Fruit fly (Drosophila melanogaster) whole organism, wandering third instar larva: ENCODE data around the gene CG3436.
A peak's percentile ranks its signal among the peaks of the same experiment; 100 is the strongest.

Experiments used
- Abd-B ChIP-seq: fragments of >200 bp; optimal IDR thresholded peaks from 2 replicates; lab custom pipeline; 2017; ENCODE audit warnings: missing biosample characterization, missing genetic modification characterization
- CG32264 ChIP-seq: fragments of 200-800 bp; sonication (Bioruptor generic); optimal IDR thresholded peaks from 2 replicates; lab custom pipeline; 2016; ENCODE audit warnings: missing biosample characterization, missing genetic modification characterization
- Dif ChIP-seq: fragments of 200-275, 200-300 bp; sonication (Bioruptor generic); optimal IDR thresholded peaks from 2 replicates; lab custom pipeline; 2018; ENCODE audit warnings: missing biosample characterization, missing genetic modification characterization; ENCODE audit not compliant: partially characterized antibody
- HLH106 ChIP-seq: fragments of 200-800 bp; optimal IDR thresholded peaks from 3 replicates; lab custom pipeline; 2019; ENCODE audit warnings: missing biosample characterization, mild to moderate bottlenecking, missing genetic modification characterization, moderate library complexity
- Hnf4 ChIP-seq: fragments of 200-800 bp; sonication (Bioruptor generic); optimal IDR thresholded peaks from 2 replicates; lab custom pipeline; 2016; ENCODE audit warnings: missing biosample characterization, mild to moderate bottlenecking, missing genetic modification characterization
- Hr78 ChIP-seq: fragments of >200 bp; optimal IDR thresholded peaks from 2 replicates; lab custom pipeline; 2017; ENCODE audit warnings: missing biosample characterization, missing genetic modification characterization
- Hr83 ChIP-seq: fragments of 200-300 bp; sonication (Bioruptor generic); optimal IDR thresholded peaks from 2 replicates; lab custom pipeline; 2016; ENCODE audit warnings: missing biosample characterization, mild to moderate bottlenecking, missing genetic modification characterization, moderate library complexity; ENCODE audit not compliant: poor library complexity, severe bottlenecking
- Jra ChIP-seq: sonication (Bioruptor generic); optimal IDR thresholded peaks from 2 replicates; lab custom pipeline; 2016; ENCODE audit warnings: missing biosample characterization, missing genetic modification characterization
- Mio ChIP-seq: sonication (Bioruptor generic); optimal IDR thresholded peaks from 2 replicates; lab custom pipeline; 2016; ENCODE audit warnings: missing biosample characterization, missing genetic modification characterization
- Myc ChIP-seq: fragments of >200 bp; optimal IDR thresholded peaks from 2 replicates; lab custom pipeline; 2017
- OdsH ChIP-seq: fragments of 200-800 bp; sonication (Bioruptor generic); optimal IDR thresholded peaks from 2 replicates; lab custom pipeline; 2016; ENCODE audit warnings: missing biosample characterization, mild to moderate bottlenecking, missing genetic modification characterization
- Rel ChIP-seq, 2 experiments: fragments of 200-800 bp; sonication (Bioruptor generic) in 1 of 2; optimal IDR thresholded peaks; 2 replicates in 1 of 2; 3 replicates in 1 of 2; lab custom pipeline; 2016 to 2019; ENCODE audit warnings: mild to moderate bottlenecking in 2 of 2, missing biosample characterization in 2 of 2, missing genetic modification characterization in 2 of 2, moderate library complexity in 1 of 2
- Sp1 ChIP-seq: fragments of 200-800 bp; sonication (Bioruptor generic); optimal IDR thresholded peaks from 3 replicates; lab custom pipeline; 2019; ENCODE audit warnings: missing biosample characterization, mild to moderate bottlenecking, missing genetic modification characterization, moderate library complexity
- Vsx2 ChIP-seq: fragments of 200-300, 225-300 bp; sonication (Bioruptor generic); optimal IDR thresholded peaks from 2 replicates; lab custom pipeline; 2018; ENCODE audit warnings: missing biosample characterization, missing genetic modification characterization; ENCODE audit not compliant: partially characterized antibody
- br ChIP-seq: fragments of 200-800 bp; sonication (Bioruptor generic); optimal IDR thresholded peaks from 2 replicates; lab custom pipeline; 2016; ENCODE audit warnings: missing biosample characterization, missing genetic modification characterization
- brk ChIP-seq: fragments of 200-800 bp; sonication (Bioruptor generic); optimal IDR thresholded peaks from 2 replicates; lab custom pipeline; 2016; ENCODE audit warnings: missing biosample characterization, mild to moderate bottlenecking, missing genetic modification characterization
- dl ChIP-seq, 2 experiments: fragments of 175-275, 200-275 bp in 1 of 2; fragments of 200-275 bp in 1 of 2; sonication (Bioruptor generic); optimal IDR thresholded peaks; lab custom pipeline; 2018; ENCODE audit warnings: mild to moderate bottlenecking in 2 of 2, missing biosample characterization in 2 of 2, missing genetic modification characterization in 2 of 2, moderate library complexity in 2 of 2; ENCODE audit not compliant: partially characterized antibody in 2 of 2, insufficient read depth in 1 of 2
- dmrt93B ChIP-seq: fragments of 200-800 bp; sonication (Bioruptor generic); optimal IDR thresholded peaks from 2 replicates; lab custom pipeline; 2018; ENCODE audit warnings: missing biosample characterization, mild to moderate bottlenecking, missing genetic modification characterization
- dsf ChIP-seq: sonication (Bioruptor generic); optimal IDR thresholded peaks from 2 replicates; lab custom pipeline; 2016; ENCODE audit warnings: missing biosample characterization, missing genetic modification characterization, borderline replicate concordance
- ey ChIP-seq: fragments of 200-800 bp; sonication (Bioruptor generic); optimal IDR thresholded peaks from 2 replicates; lab custom pipeline; 2016; ENCODE audit warnings: missing biosample characterization, missing genetic modification characterization
- foxo ChIP-seq, 2 experiments: fragments of 200-800 bp; sonication (Bioruptor generic); optimal IDR thresholded peaks; 2 replicates in 1 of 2; 3 replicates in 1 of 2; lab custom pipeline; 2016 to 2017; ENCODE audit warnings: missing biosample characterization in 2 of 2, missing genetic modification characterization in 2 of 2
- fru ChIP-seq: fragments of 200-800 bp; sonication (Bioruptor generic); optimal IDR thresholded peaks from 3 replicates; lab custom pipeline; 2016; ENCODE audit warnings: missing biosample characterization, mild to moderate bottlenecking, missing genetic modification characterization
- h ChIP-seq: fragments of 200-800 bp; sonication (Bioruptor generic); optimal IDR thresholded peaks from 3 replicates; lab custom pipeline; 2016; ENCODE audit warnings: missing biosample characterization, mild to moderate bottlenecking, missing genetic modification characterization
- jim ChIP-seq: fragments of 175-275, 200-325 bp; sonication (Bioruptor generic); optimal IDR thresholded peaks from 2 replicates; lab custom pipeline; 2016; ENCODE audit warnings: missing biosample characterization, mild to moderate bottlenecking, missing genetic modification characterization
- psq ChIP-seq: fragments of 200-800 bp; sonication (Bioruptor generic); optimal IDR thresholded peaks from 3 replicates; lab custom pipeline; 2017; ENCODE audit warnings: missing biosample characterization, mild to moderate bottlenecking, missing genetic modification characterization, moderate library complexity
- rgr ChIP-seq: fragments of 200-800 bp; sonication (Bioruptor generic); optimal IDR thresholded peaks from 3 replicates; lab custom pipeline; 2016; ENCODE audit warnings: missing biosample characterization, mild to moderate bottlenecking, missing genetic modification characterization
- sage ChIP-seq: fragments of 200-800 bp; sonication (Bioruptor generic); optimal IDR thresholded peaks from 2 replicates; lab custom pipeline; 2016; ENCODE audit warnings: missing biosample characterization, mild to moderate bottlenecking, missing genetic modification characterization
- tai ChIP-seq: sonication (Bioruptor generic); optimal IDR thresholded peaks from 2 replicates; lab custom pipeline; 2016; ENCODE audit warnings: missing biosample characterization, missing genetic modification characterization
- usp ChIP-seq: fragments of >200 bp; optimal IDR thresholded peaks from 2 replicates; lab custom pipeline; 2017; ENCODE audit warnings: missing biosample characterization, missing genetic modification characterization
- woc ChIP-seq: sonication (Bioruptor generic); optimal IDR thresholded peaks from 2 replicates; lab custom pipeline; 2016; ENCODE audit warnings: missing biosample characterization, mild to moderate bottlenecking, missing genetic modification characterization

Gene CG3436

dm6 chr2L:121456-121831 is 34.4 kb upstream of the CG3436 start, which contains the start of gene CG4822:
Gene CG4822, minus strand, starts transcription at chr2L:121754.
- TF ChIP-seq Vsx2 (GFP tag; lab: Kevin White, UChicago) (no peak), jim (GFP tag; lab: Kevin White, UChicago) (no peak), sage (no peak)

dm6 chr2L:122167-123006 is 33.4 kb upstream of the CG3436 start:
- TF ChIP-seq tai (peak; percentile 26), Hnf4 (GFP tag; lab: Kevin White, UChicago) (no peak)

dm6 chr2L:123007-123327 is 32.9 kb upstream of the CG3436 start:
- TF ChIP-seq psq (GFP tag; lab: Kevin White, UChicago) (no peak), Jra (GFP tag; lab: Kevin White, UChicago) (no peak), rgr (no peak), Hr78 (GFP tag; lab: Kevin White, UChicago) (no peak), h (GFP tag; lab: Kevin White, UChicago) (no peak), jim (GFP tag; lab: Kevin White, UChicago) (no peak), Hr83 (no peak), brk (GFP tag; lab: Kevin White, UChicago) (no peak), foxo (GFP tag; optimal IDR thresholded peaks at IDR 0.05; lab: Kevin White, UChicago) (no peak), Abd-B (GFP tag; lab: Kevin White, UChicago) (no peak), Dif (GFP tag; lab: Kevin White, UChicago) (no peak), Sp1 (no peak), dmrt93B (no peak), woc (GFP tag; lab: Kevin White, UChicago) (no peak), sage (no peak)
- TF ChIP-seq, all 38 proteins: peak for 0

DNA sequence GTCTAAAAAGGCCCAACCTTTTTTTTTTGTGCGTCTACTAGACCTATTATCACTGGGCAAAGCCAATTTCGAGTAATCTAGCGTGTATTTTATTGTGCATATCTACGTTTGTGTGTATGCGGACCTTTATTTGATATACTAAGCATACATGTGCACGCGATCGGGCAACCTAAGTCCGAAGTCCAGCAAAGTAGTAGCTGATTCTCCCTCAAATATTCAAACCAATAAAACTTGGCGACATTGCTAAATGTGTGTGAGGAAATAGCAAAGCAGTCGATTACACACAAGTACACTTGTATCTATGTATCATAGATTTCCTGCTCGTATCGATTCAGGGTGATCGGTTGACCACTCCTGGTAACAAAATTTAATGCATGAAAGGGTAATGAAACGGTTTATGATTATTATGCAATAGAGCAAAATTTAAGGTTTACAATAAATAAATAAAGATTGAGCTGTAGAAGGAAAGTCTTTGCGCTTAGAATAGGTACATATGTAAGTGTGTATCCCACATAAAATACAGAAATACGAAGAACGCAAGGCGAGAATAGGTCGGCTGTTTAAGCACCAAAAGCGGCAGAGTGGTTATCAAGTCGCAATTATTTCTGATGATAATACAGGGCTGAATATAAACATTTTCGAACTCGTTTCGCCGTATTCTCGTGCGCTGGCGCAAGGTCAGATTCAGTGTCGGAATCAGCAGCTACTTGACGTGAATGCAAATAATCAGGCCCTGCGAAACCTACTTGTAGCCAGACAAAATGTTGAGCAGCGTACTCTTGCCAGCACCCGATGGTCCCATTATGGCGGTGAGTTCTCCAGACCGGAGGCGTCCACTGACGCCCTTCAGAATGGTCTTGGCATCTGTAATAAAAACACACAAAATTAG is 30.2 kb upstream of the CG3436 start:
- TF ChIP-seq Hnf4 (GFP tag; lab: Kevin White, UChicago) (peak; percentile 32), CG32264 (no peak)

DNA sequence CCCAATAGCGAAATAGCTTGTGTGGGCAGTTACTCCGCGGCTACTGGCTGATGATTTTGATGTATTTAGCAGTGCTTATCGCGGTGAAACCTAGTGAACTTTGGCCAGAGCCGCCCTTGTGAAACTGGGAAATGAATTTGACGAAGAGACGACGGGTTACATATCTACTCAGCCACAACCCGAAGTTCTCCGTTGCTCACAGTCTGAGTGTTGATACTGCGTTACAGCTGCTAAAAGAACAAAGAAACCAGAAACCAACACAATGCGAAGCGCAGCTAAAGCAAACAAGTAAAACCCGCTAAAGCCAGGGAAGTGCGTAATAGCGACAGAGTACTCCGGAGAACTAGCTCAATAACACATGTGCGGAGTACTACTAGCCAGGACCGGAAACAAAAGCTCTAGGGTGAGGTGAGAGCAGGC is 27.5 kb upstream of the CG3436 start:
- TF ChIP-seq tai, result no peak
- TF ChIP-seq rgr, result peak; percentile 5
- peak; percentile 13 for TF ChIP-seq br (GFP tag; lab: Kevin White, UChicago)
- TF ChIP-seq OdsH, result peak; percentile 17
- peak; percentile 16 for TF ChIP-seq h (GFP tag; lab: Kevin White, UChicago)
- peak; percentile 67 for TF ChIP-seq Hr83

DNA sequence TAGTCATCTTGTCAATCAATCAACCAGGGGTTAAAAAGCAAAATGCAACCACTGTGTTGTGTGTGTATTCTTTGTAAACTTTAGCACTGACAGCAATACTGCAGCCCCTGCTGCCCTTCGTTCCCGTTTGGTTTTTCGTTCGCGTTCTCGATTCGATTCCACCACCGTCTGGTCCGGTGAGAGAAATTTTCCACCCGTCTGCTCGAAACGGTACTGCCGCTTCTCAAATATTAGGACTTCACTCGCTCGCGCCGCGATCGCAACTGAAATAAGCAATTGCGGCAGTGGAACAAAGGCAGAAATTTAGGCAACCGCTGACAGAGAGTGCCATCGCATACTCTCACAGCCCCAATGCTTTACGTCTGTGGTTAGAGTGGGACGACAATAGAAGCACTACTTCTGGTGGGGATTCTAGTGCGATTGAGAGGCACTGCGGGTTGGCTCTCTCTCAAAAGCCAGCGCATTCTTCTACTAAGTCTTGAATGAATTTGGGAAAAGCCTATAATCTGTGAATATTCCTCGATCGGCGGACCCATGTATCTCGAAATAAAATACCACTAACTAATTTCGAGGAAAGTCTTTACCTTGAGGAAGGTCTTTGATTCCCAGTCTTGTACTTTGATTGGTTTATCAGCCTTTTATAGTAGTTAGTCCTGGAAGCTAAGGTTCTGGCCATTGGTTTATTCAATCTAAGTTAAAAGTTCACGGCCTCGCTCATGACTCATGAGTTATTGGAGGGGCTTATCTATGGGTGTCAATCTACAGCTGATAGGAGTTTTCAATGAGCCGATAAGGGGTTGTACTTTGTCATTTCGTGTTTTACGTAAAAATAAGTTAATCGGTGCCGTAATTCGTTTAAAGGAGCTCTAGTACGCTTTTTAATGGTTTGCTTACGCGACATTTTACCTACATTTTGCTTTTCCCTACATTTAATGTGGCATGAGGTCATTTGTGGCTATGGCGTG is 26.6 kb upstream of the CG3436 start:
- TF ChIP-seq dsf (GFP tag; lab: Kevin White, UChicago), result no peak
- TF ChIP-seq jim (GFP tag; lab: Kevin White, UChicago), result peak; percentile 53
- peak; percentile 19 for TF ChIP-seq psq (GFP tag; lab: Kevin White, UChicago)
- TF ChIP-seq woc (GFP tag; lab: Kevin White, UChicago), result no peak
- TF ChIP-seq Rel (GFP tag; optimal IDR thresholded peaks at IDR 0.05; lab: Kevin White, UChicago), result peak; percentile 45
- TF ChIP-seq Rel (tag; optimal IDR thresholded peaks at IDR 0.05; lab: Kevin White, UChicago), result peak; percentile 78
- peak; percentile 50 for TF ChIP-seq foxo (GFP tag; optimal IDR thresholded peaks at IDR 0.05; lab: Kevin White, UChicago)
- TF ChIP-seq brk (GFP tag; lab: Kevin White, UChicago), result peak; percentile 58
- TF ChIP-seq Hr83, result peak; percentile 94
- TF ChIP-seq fru (GFP tag; lab: Kevin White, UChicago), result peak; percentile 69
- TF ChIP-seq rgr, result peak; percentile 72
- peak; percentile 10 for TF ChIP-seq ey (GFP tag; lab: Kevin White, UChicago)
- TF ChIP-seq dmrt93B, result no peak
- peak; percentile 88 for TF ChIP-seq h (GFP tag; lab: Kevin White, UChicago)
- TF ChIP-seq HLH106 (tag; lab: Kevin White, UChicago), result peak; percentile 39
- TF ChIP-seq Mio (GFP tag; lab: Kevin White, UChicago), result no peak
- TF ChIP-seq CG32264, result peak; percentile 24
- TF ChIP-seq Jra (GFP tag; lab: Kevin White, UChicago), result peak; percentile 87
- peak; percentile 95 for TF ChIP-seq Vsx2 (GFP tag; lab: Kevin White, UChicago)
- TF ChIP-seq dl (GFP tag; optimal IDR thresholded peaks at IDR 0.05; lab: Kevin White, UChicago; ENCODE audit: insufficient read depth in 1 of 2, partially characterized antibody in 2 of 2), result peak; percentile 46 to 92
- no peak for TF ChIP-seq Myc (lab: Kevin White, UChicago)
- TF ChIP-seq br (GFP tag; lab: Kevin White, UChicago), result peak; percentile 77
- TF ChIP-seq Dif (GFP tag; lab: Kevin White, UChicago), result peak; percentile 97
- TF ChIP-seq tai, result peak; percentile 42
- peak; percentile 90 for TF ChIP-seq Hnf4 (GFP tag; lab: Kevin White, UChicago)
- no peak for TF ChIP-seq usp (GFP tag; lab: Kevin White, UChicago)
- peak; percentile 51 for TF ChIP-seq OdsH
- TF ChIP-seq Sp1, result peak; percentile 71
